Worm (Caenorhabditis elegans): ENCODE data around the gene snb-6.

DNA sequence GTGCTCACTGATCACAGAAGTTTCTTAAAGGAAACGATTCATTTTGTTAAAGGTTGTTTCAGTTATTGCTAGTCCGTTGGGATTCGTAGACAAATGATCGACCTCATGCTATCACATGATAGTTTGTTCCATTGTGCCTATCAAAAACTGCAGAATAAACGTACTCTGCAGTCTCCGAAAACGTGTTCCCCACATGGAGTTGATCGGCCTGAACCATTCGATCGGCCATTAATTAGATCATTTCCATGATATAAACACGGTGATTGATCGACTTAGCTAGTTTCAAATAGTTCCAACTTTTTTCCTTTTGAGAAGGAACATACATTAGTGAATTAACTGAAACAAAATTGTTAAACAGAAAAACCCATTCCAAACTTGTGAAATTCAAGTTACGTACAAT is 36.8 kb downstream of the snb-6 start:
- no peak for TF ChIP-seq nhr-11 (tag; optimal IDR thresholded peaks at IDR 0.05)
- TF ChIP-seq tbx-2 (tag; optimal IDR thresholded peaks at IDR 0.05), result no peak
- TF ChIP-seq hlh-13 (GFP tag; optimal IDR thresholded peaks at IDR 0.05), result no peak
- TF ChIP-seq fkh-10 (GFP tag; optimal IDR thresholded peaks at IDR 0.05), result no peak
